Worm (Caenorhabditis elegans): ENCODE measurements around the gene srh-109.

DNA sequence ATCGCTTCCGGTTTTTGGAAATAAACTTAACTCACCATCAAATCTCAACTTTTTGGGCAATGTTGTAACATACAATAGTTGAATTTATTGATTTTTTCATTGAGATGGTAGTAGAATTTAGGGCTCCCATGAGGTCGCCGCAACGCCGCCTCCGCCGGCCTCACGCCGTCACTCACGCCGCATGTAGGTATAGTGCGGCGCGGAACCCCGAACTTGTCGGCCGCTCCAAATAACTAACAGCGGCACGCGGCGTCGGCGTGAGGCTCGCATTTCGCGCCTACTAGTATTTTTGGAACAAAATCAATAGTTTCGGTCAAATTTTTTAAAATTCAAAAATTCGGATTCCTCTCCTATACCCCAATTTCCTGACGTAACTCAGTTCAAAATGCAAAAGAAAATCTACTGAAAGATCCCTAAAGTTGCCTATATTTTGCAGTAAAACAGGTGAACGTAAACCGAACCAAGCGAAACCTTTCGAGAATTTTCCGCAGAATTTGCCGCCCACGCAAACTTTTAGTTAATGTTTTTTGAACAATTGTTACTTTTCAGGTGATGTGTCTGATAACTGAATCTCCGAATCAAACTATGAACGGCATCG lies 31.2 kb upstream of the srh-109 start, which contains the start of gene Y61B8A.6:
- TF ChIP-seq snpc-4 (GFP tag; optimal IDR thresholded peaks at IDR 0.05) = no peak
- peak in 1 of 4 experiments; percentile 62 for TF ChIP-seq snpc-4 (tag; optimal IDR thresholded peaks at IDR 0.05)
- no peak for TF ChIP-seq ceh-58 (GFP tag; IDR thresholded peaks at IDR 0.05)
- no peak for TF ChIP-seq sdz-38 (tag; optimal IDR thresholded peaks at IDR 0.05)
- TF ChIP-seq let-607 (tag; optimal IDR thresholded peaks at IDR 0.05) = no peak
- no peak for TF ChIP-seq Y95B8A.8 (GFP tag; IDR thresholded peaks at IDR 0.05)
- no peak for TF ChIP-seq ztf-3 (GFP tag; optimal IDR thresholded peaks at IDR 0.05)
- TF ChIP-seq bed-2 (GFP tag; IDR thresholded peaks at IDR 0.05) = no peak
- no peak for TF ChIP-seq tbp1 (GFP tag; optimal IDR thresholded peaks at IDR 0.05)
- TF ChIP-seq Y53F4B.3 (GFP tag; IDR thresholded peaks at IDR 0.05) = no peak
- TF ChIP-seq ama-1 (optimal IDR thresholded peaks at IDR 0.05) = no peak
- TF ChIP-seq ama-1 (GFP tag; optimal IDR thresholded peaks at IDR 0.05) = no peak
- no peak for TF ChIP-seq chd-7 (tag; optimal IDR thresholded peaks at IDR 0.05)
- TF ChIP-seq hrde-1 (tag; optimal IDR thresholded peaks at IDR 0.05; ENCODE audit: borderline replicate concordance) = no peak
